Worm (Caenorhabditis elegans) whole organism, L4/young adult: Measurements from ENCODE around the gene nrde-4.
A peak's percentile ranks its signal among the peaks of the same experiment; 100 is the strongest.
"Not testable (repeated sequence)": the region's sequence is repeated elsewhere in the genome, so short reads cannot be mapped to it uniquely, and the experiment has no call there.

ENCODE experiments used
- W03F9.2 ChIP-seq: fragments of 150-350 bp; optimal IDR thresholded peaks from 2 replicates; lab custom pipeline; 2014; ENCODE audit warnings: missing biosample characterization, missing genetic modification characterization
- dao-5 ChIP-seq: sonication (generic microtip); optimal IDR thresholded peaks from 2 replicates; lab custom pipeline; 2016; ENCODE audit warnings: missing genotype, missing genetic modification characterization, moderate library complexity, missing compliant biosample characterization
- him-1 ChIP-seq: sonication (generic microtip); optimal IDR thresholded peaks from 2 replicates; lab custom pipeline; 2016; ENCODE audit warnings: missing genotype, missing genetic modification reagents, missing genetic modification characterization, missing compliant biosample characterization

Gene nrde-4

ce11 chrIV:7646119-7646518 is 7.9 kb downstream of the nrde-4 start, which contains the start of gene hmg-5:
Gene hmg-5, minus strand, starts transcription at chrIV:7646219.
- TF ChIP-seq dao-5 (tag; lab: Kevin White, UChicago) (no peak), W03F9.2 (tag; lab: Kevin White, UChicago) (no peak), him-1 (tag; lab: Kevin White, UChicago) (no peak)

ce11 chrIV:7642971-7643370 is 11.1 kb downstream of the nrde-4 start, which contains the start of gene nlp-20:
Gene nlp-20, minus strand, starts transcription at chrIV:7643071.
- TF ChIP-seq him-1 (tag; lab: Kevin White, UChicago), result no peak
- no peak for TF ChIP-seq dao-5 (tag; lab: Kevin White, UChicago)
- no peak for TF ChIP-seq W03F9.2 (tag; lab: Kevin White, UChicago)

- TF ChIP-seq him-1 (tag; lab: Kevin White, UChicago), result no peak
- TF ChIP-seq dao-5 (tag; lab: Kevin White, UChicago), result no peak
- TF ChIP-seq W03F9.2 (tag; lab: Kevin White, UChicago), result no peak
These were observed 12.3 kb downstream of the nrde-4 start, which contains the start of gene nep-16 for ce11 chrIV:7641758-7642157. Gene nep-16, minus strand, starts transcription at chrIV:7641858.

ce11 chrIV:7634578-7634977 is 19.5 kb downstream of the nrde-4 start, which contains the start of gene warf-1:
Gene warf-1, plus strand, starts transcription at chrIV:7634786.
- TF ChIP-seq W03F9.2, dao-5, him-1 (tag; lab: Kevin White, UChicago): not testable (repeated sequence)

ce11 chrIV:7633020-7633419 is 21.0 kb downstream of the nrde-4 start, which contains the start of gene plp-1:
Gene plp-1, plus strand, starts transcription at chrIV:7633360.
- TF ChIP-seq dao-5 (tag; lab: Kevin White, UChicago) (no peak), him-1 (tag; lab: Kevin White, UChicago) (no peak), W03F9.2 (tag; lab: Kevin White, UChicago) (no peak)

- no peak for TF ChIP-seq dao-5 (tag; lab: Kevin White, UChicago)
- TF ChIP-seq W03F9.2 (tag; lab: Kevin White, UChicago), result peak; percentile 65
- no peak for TF ChIP-seq him-1 (tag; lab: Kevin White, UChicago)
These were observed 21.5 kb downstream of the nrde-4 start, which contains the start of gene F45E4.6 for ce11 chrIV:7632535-7632934. Gene F45E4.6, minus strand, starts transcription at chrIV:7632548.

ce11 chrIV:7628942-7629341 is 25.1 kb downstream of the nrde-4 start, which contains the start of gene F45E4.5:
Gene F45E4.5, minus strand, starts transcription at chrIV:7629042.
- TF ChIP-seq him-1 (tag; lab: Kevin White, UChicago), result no peak
- no peak for TF ChIP-seq dao-5 (tag; lab: Kevin White, UChicago)
- TF ChIP-seq W03F9.2 (tag; lab: Kevin White, UChicago), result no peak

ce11 chrIV:7623868-7624267 is 30.2 kb downstream of the nrde-4 start:
- TF ChIP-seq dao-5 (tag; lab: Kevin White, UChicago), result no peak
- TF ChIP-seq him-1 (tag; lab: Kevin White, UChicago), result peak; percentile 66
- no peak for TF ChIP-seq W03F9.2 (tag; lab: Kevin White, UChicago)

- TF ChIP-seq W03F9.2 (tag; lab: Kevin White, UChicago), result no peak
- no peak for TF ChIP-seq him-1 (tag; lab: Kevin White, UChicago)
- TF ChIP-seq dao-5 (tag; lab: Kevin White, UChicago), result no peak
These were observed 31.0 kb downstream of the nrde-4 start for ce11 chrIV:7623078-7623477.

- no peak for TF ChIP-seq W03F9.2 (tag; lab: Kevin White, UChicago)
- no peak for TF ChIP-seq him-1 (tag; lab: Kevin White, UChicago)
- no peak for TF ChIP-seq dao-5 (tag; lab: Kevin White, UChicago)
These were observed 33.6 kb downstream of the nrde-4 start for ce11 chrIV:7620450-7620849.

ce11 chrIV:7619261-7619660 is 34.8 kb downstream of the nrde-4 start:
- TF ChIP-seq him-1 (tag; lab: Kevin White, UChicago), result peak; percentile 65
- no peak for TF ChIP-seq dao-5 (tag; lab: Kevin White, UChicago)

ce11 chrIV:7612523-7612922 is 41.5 kb downstream of the nrde-4 start:
- TF ChIP-seq him-1 (tag; lab: Kevin White, UChicago) (no peak), W03F9.2 (tag; lab: Kevin White, UChicago) (no peak), dao-5 (tag; lab: Kevin White, UChicago) (no peak)

- peak; percentile 34 for TF ChIP-seq him-1 (tag; lab: Kevin White, UChicago)
- no peak for TF ChIP-seq W03F9.2 (tag; lab: Kevin White, UChicago)
These were observed 42.7 kb downstream of the nrde-4 start for ce11 chrIV:7611396-7611795.

ce11 chrIV:7608111-7608510 is 46.0 kb downstream of the nrde-4 start:
- TF ChIP-seq W03F9.2 (tag; lab: Kevin White, UChicago) (no peak), him-1 (tag; lab: Kevin White, UChicago) (no peak), dao-5 (tag; lab: Kevin White, UChicago) (no peak)
